Worm (Caenorhabditis elegans): ENCODE data around the gene F59B10.4.

DNA sequence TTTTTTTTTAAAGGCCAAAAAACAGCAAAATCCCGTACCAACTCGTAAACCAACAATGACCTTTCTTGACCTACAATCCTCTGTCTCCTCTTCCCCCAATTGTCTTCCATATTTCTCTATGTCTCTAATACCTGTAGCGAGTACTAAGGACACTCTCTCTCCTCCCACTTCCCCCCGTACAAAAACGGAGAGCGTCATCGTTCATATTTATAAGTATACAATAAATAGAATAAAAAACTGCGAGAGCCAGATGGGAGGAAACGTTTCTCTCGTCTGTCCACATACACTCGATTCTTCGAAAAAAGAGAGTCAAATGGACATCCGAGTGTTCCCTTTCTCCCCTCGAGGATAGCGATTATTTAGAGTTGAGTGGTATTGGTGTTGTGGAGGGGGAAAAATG is 14.2 kb downstream of the F59B10.4 start:
- TF ChIP-seq T22C8.4 (GFP tag; IDR thresholded peaks at IDR 0.05) (no peak), med-1 (GFP tag; optimal IDR thresholded peaks at IDR 0.05; ENCODE audit: insufficient read depth) (no peak), flt-1 (GFP tag; IDR thresholded peaks at IDR 0.05) (no peak), ref-1 (GFP tag; conservative IDR thresholded peaks at IDR 0.05) (no peak), cog-1 (tag; optimal IDR thresholded peaks at IDR 0.05) (no peak)
